Worm (Caenorhabditis elegans) whole organism, L3 larva: ENCODE results near the gene grd-2.

Source experiments
- ama-1 ChIP-seq: fragments of 150-350 bp; optimal IDR thresholded peaks from 2 replicates; lab custom pipeline; 2018
- fos-1 ChIP-seq: fragments of 150-350 bp; optimal IDR thresholded peaks from 2 replicates; lab custom pipeline; 2014; ENCODE audit warnings: missing biosample characterization, missing genetic modification characterization
- pqm-1 ChIP-seq: fragments of 150-350 bp; optimal IDR thresholded peaks from 2 replicates; lab custom pipeline; 2017; ENCODE audit warnings: missing biosample characterization, missing genetic modification characterization, inconsistent platforms

DNA sequence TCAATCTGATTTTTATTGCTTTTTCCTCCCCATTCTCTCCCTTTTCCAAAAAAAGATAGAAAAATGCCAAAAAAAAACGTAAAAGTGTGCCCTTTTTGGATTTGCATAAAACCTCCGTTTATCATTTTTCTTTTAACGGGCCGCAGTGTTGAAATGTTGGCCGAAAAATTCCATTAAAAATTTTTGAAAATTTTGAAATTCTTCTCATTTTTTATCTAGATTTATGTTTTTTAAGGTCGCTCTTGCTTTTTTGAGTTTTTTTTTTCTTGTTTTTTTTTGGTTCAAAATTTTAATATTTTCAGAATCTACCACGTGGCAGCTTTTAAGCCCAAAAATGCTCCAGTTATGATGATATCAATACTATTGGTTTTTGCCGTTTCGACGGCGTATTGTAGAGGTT is 44.8 kb downstream of the grd-2 start, which contains the start of gene mnr-1:
- TF ChIP-seq ama-1 (lab: Kevin White, UChicago), result no peak
- no peak for TF ChIP-seq pqm-1 (tag; lab: Kevin White, UChicago)
- TF ChIP-seq fos-1 (tag; lab: Kevin White, UChicago), result no peak
